Fruit fly (Drosophila melanogaster): ENCODE measurements around the gene CG32318.

dm6 chr3L:1275767-1276166, 29.0 kb upstream of the CG32318 start, which contains the start of gene CG32333:
- TF ChIP-seq dl (GFP tag; optimal IDR thresholded peaks at IDR 0.05; ENCODE audit: insufficient read depth in 1 of 2, partially characterized antibody in 2 of 2) (no peak), Hr78 (GFP tag; optimal IDR thresholded peaks at IDR 0.05) (no peak), HLH106 (tag; optimal IDR thresholded peaks at IDR 0.05) (no peak), Rel (GFP tag; optimal IDR thresholded peaks at IDR 0.05) (no peak), Rel (tag; optimal IDR thresholded peaks at IDR 0.05) (no peak), Jra (GFP tag; optimal IDR thresholded peaks at IDR 0.05) (no peak), Dfd (GFP tag; optimal IDR thresholded peaks at IDR 0.05) (no peak), Myc (optimal IDR thresholded peaks at IDR 0.05) (no peak), psq (GFP tag; optimal IDR thresholded peaks at IDR 0.05) (no peak), dsf (GFP tag; optimal IDR thresholded peaks at IDR 0.05; ENCODE audit: borderline replicate concordance) (no peak), rgr (GFP tag; optimal IDR thresholded peaks at IDR 0.05) (no peak), Sp1 (GFP tag; optimal IDR thresholded peaks at IDR 0.05) (no peak)

Data from whole organism, wandering third instar larva.